Fruit fly (Drosophila melanogaster) whole organism, wandering third instar larva: ENCODE results near the gene GILT1.

Source experiments
- CG32264 ChIP-seq: fragments of 200-800 bp; sonication (Bioruptor generic); optimal IDR thresholded peaks from 2 replicates; lab custom pipeline; 2016; ENCODE audit warnings: missing biosample characterization, missing genetic modification characterization
- Dif ChIP-seq: fragments of 200-275, 200-300 bp; sonication (Bioruptor generic); optimal IDR thresholded peaks from 2 replicates; lab custom pipeline; 2018; ENCODE audit warnings: missing biosample characterization, missing genetic modification characterization; ENCODE audit not compliant: partially characterized antibody
- Mio ChIP-seq: sonication (Bioruptor generic); optimal IDR thresholded peaks from 2 replicates; lab custom pipeline; 2016; ENCODE audit warnings: missing biosample characterization, missing genetic modification characterization
- Myc ChIP-seq: fragments of >200 bp; optimal IDR thresholded peaks from 2 replicates; lab custom pipeline; 2017
- Sp1 ChIP-seq: fragments of 200-800 bp; sonication (Bioruptor generic); optimal IDR thresholded peaks from 3 replicates; lab custom pipeline; 2019; ENCODE audit warnings: missing biosample characterization, mild to moderate bottlenecking, missing genetic modification characterization, moderate library complexity
- br ChIP-seq: fragments of 200-800 bp; sonication (Bioruptor generic); optimal IDR thresholded peaks from 2 replicates; lab custom pipeline; 2016; ENCODE audit warnings: missing biosample characterization, missing genetic modification characterization
- dsf ChIP-seq: sonication (Bioruptor generic); optimal IDR thresholded peaks from 2 replicates; lab custom pipeline; 2016; ENCODE audit warnings: missing biosample characterization, missing genetic modification characterization, borderline replicate concordance
- lola ChIP-seq: fragments of >200 bp; optimal IDR thresholded peaks from 2 replicates; lab custom pipeline; 2017; ENCODE audit warnings: missing biosample characterization, missing genetic modification characterization
- psq ChIP-seq: fragments of 200-800 bp; sonication (Bioruptor generic); optimal IDR thresholded peaks from 3 replicates; lab custom pipeline; 2017; ENCODE audit warnings: missing biosample characterization, mild to moderate bottlenecking, missing genetic modification characterization, moderate library complexity
- sage ChIP-seq: fragments of 200-800 bp; sonication (Bioruptor generic); optimal IDR thresholded peaks from 2 replicates; lab custom pipeline; 2016; ENCODE audit warnings: missing biosample characterization, mild to moderate bottlenecking, missing genetic modification characterization
- sv ChIP-seq: fragments of 200-800 bp; sonication (Bioruptor generic); optimal IDR thresholded peaks from 3 replicates; lab custom pipeline; 2016; ENCODE audit warnings: missing biosample characterization, missing genetic modification characterization
- usp ChIP-seq: fragments of >200 bp; optimal IDR thresholded peaks from 2 replicates; lab custom pipeline; 2017; ENCODE audit warnings: missing biosample characterization, missing genetic modification characterization
- woc ChIP-seq: sonication (Bioruptor generic); optimal IDR thresholded peaks from 2 replicates; lab custom pipeline; 2016; ENCODE audit warnings: missing biosample characterization, mild to moderate bottlenecking, missing genetic modification characterization

DNA sequence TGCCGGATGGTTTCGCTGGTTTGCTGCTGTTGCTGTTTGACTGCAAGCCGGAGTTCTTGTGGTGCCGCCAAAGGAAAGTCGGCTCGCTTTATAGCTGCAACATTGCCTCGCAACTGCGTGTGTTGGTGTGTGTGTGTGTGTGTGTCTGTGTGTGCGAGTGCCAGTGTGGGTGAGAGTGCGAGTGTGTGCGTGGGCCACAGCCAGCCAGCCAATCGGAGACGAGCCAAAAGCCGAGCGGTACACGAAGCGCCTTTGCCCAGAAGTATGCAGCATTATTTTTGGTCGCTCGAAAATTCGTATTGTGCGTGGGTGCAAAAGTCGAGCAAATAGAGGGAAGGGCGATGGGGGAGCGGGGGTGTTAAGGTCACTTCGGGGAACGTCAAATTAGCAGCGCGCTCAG, 6.5 kb downstream of the GILT1 start, which contains the start of gene CCHa2:
- TF ChIP-seq CG32264 (GFP tag; lab: Kevin White, UChicago) (no peak), Sp1 (GFP tag; lab: Kevin White, UChicago) (no peak), Myc (lab: Kevin White, UChicago) (no peak), br (no peak), lola (GFP tag; lab: Kevin White, UChicago) (no peak), Mio (GFP tag; lab: Kevin White, UChicago) (no peak), usp (GFP tag; lab: Kevin White, UChicago) (no peak), Dif (no peak), psq (GFP tag; lab: Kevin White, UChicago) (no peak), sv (GFP tag; lab: Kevin White, UChicago) (no peak), dsf (no peak), sage (GFP tag; lab: Kevin White, UChicago) (no peak), woc (no peak)
